Fruit fly (Drosophila melanogaster) S2 (cell line): ENCODE data around the gene Efa6.

Source experiments
- CG8478 ChIP-seq: fragments of >200 bp; optimal IDR thresholded peaks from 2 replicates; lab custom pipeline; 2018
- CTCF ChIP-seq, 2 experiments: fragments of >200 bp; optimal IDR thresholded peaks; 2 replicates each; lab custom pipeline; 2018

dm6 chr3R:22632181-22632580 is 44.6 kb downstream of the Efa6 start:
- no peak for TF ChIP-seq CG8478 (lab: Kevin White, UChicago)
- no peak for TF ChIP-seq CTCF (optimal IDR thresholded peaks at IDR 0.05; lab: Kevin White, UChicago)
